3 fruit fly cellular contexts compared by ENCODE assay signal in genomic region chr3R:26928424-26928823, dm6.
TF ChIP-seq lines count a peak whose summit lies in the region.

No protein-coding gene starts in this region.

TF ChIP-seq in whole organism, embryonic, 481 proteins besides CTCF, POLR2A, EP300 and RAD21 (continued from another document and continues in another):
- TF ChIP-seq so (GFP tag; IDR thresholded peaks at IDR 0.05; lab: Robert Waterston, UW) (no peak), bcd (GFP tag; optimal IDR thresholded peaks at IDR 0.05; lab: Kevin White, UChicago) (peak; percentile 22), CG2202 (tag; optimal IDR thresholded peaks at IDR 0.05; lab: Kevin White, UChicago) (no peak), mam (GFP tag; optimal IDR thresholded peaks at IDR 0.05; lab: Kevin White, UChicago) (no peak), shn (GFP tag; optimal IDR thresholded peaks at IDR 0.05; lab: Kevin White, UChicago) (no peak), CG5953 (GFP tag; IDR thresholded peaks at IDR 0.05; lab: Robert Waterston, UW) (0 out of 2 replicates have a peak, but pooled peaks have one; percentile 38), HmgZ (tag; optimal IDR thresholded peaks at IDR 0.05; lab: Kevin White, UChicago) (peak; percentile 4), CG9727 (GFP tag; optimal IDR thresholded peaks at IDR 0.05; lab: Kevin White, UChicago) (peak; percentile 1), sob (GFP tag; IDR thresholded peaks at IDR 0.05; lab: Robert Waterston, UW) (peak; percentile 64), CG5180 (GFP tag; optimal IDR thresholded peaks at IDR 0.05; lab: Kevin White, UChicago) (peak; percentile 30), CG3281 (GFP tag; optimal IDR thresholded peaks at IDR 0.05; lab: Kevin White, UChicago) (peak; percentile 32), run (tag; optimal IDR thresholded peaks at IDR 0.05; lab: Kevin White, UChicago) (peak; percentile 26), Xrp1 (GFP tag; IDR thresholded peaks at IDR 0.05; lab: Robert Waterston, UW) (peak; percentile 27; the same call in 1 of the 2 replicates), Neu2 (GFP tag; optimal IDR thresholded peaks at IDR 0.05; lab: Kevin White, UChicago; ENCODE audit: borderline replicate concordance) (no peak), CG17829 (tag; optimal IDR thresholded peaks at IDR 0.05; lab: Kevin White, UChicago) (no peak), ems (GFP tag; optimal IDR thresholded peaks at IDR 0.05; lab: Kevin White, UChicago) (peak; percentile 33), CG1603 (tag; optimal IDR thresholded peaks at IDR 0.05; lab: Kevin White, UChicago) (peak; percentile 59), phol (tag; optimal IDR thresholded peaks at IDR 0.05; lab: Kevin White, UChicago) (peak; percentile 55), gem (tag; optimal IDR thresholded peaks at IDR 0.05; lab: Kevin White, UChicago) (peak; percentile 77), Fer1 (GFP tag; optimal IDR thresholded peaks at IDR 0.05; lab: Kevin White, UChicago) (peak; percentile 51), Ptx1 (GFP tag; IDR thresholded peaks at IDR 0.05; lab: Robert Waterston, UW) (peak; percentile 29; the same call in 1 of the 2 replicates), CG10543 (GFP tag; optimal IDR thresholded peaks at IDR 0.05; lab: Kevin White, UChicago) (no peak), odd (GFP tag; optimal IDR thresholded peaks at IDR 0.05; lab: Kevin White, UChicago) (peak; percentile 71), HLH3B (GFP tag; IDR thresholded peaks at IDR 0.05; lab: Robert Waterston, UW) (peak; percentile 66), CG2712 (tag; optimal IDR thresholded peaks at IDR 0.05; lab: Kevin White, UChicago) (peak; percentile 53), CG9437 (GFP tag; optimal IDR thresholded peaks at IDR 0.05; lab: Kevin White, UChicago) (peak; percentile 58), Ada2b (GFP tag; IDR thresholded peaks at IDR 0.05; lab: Robert Waterston, UW) (0 out of 2 replicates have a peak, but pooled peaks have one; percentile 60), CG32772 (GFP tag; IDR thresholded peaks at IDR 0.05; lab: Robert Waterston, UW) (no peak), Hr51 (GFP tag; optimal IDR thresholded peaks at IDR 0.05; lab: Kevin White, UChicago) (peak in 1 of 2 experiments; percentile 89), jing (GFP tag; optimal IDR thresholded peaks at IDR 0.05; lab: Kevin White, UChicago) (peak; percentile 57), CG4617 (GFP tag; optimal IDR thresholded peaks at IDR 0.05; lab: Kevin White, UChicago; ENCODE audit: borderline replicate concordance) (peak; percentile 15), CG31441 (GFP tag; IDR thresholded peaks at IDR 0.05; lab: Robert Waterston, UW) (peak; percentile 43; the same call in 1 of the 2 replicates), CG11093 (GFP tag; IDR thresholded peaks at IDR 0.05; lab: Robert Waterston, UW) (peak; percentile 26; the same call in 1 of the 3 replicates), Hr3 (GFP tag; optimal IDR thresholded peaks at IDR 0.05; lab: Kevin White, UChicago) (peak; percentile 15), CG12299 (tag; optimal IDR thresholded peaks at IDR 0.05; lab: Kevin White, UChicago) (peak; percentile 15), sisA (GFP tag; IDR thresholded peaks at IDR 0.05; lab: Robert Waterston, UW) (no peak), vvl (GFP tag; IDR thresholded peaks at IDR 0.05; lab: Robert Waterston, UW) (peak; percentile 49), CG13123 (GFP tag; optimal IDR thresholded peaks at IDR 0.05; lab: Kevin White, UChicago) (peak; percentile 27), CG14441 (GFP tag; IDR thresholded peaks at IDR 0.05; lab: Robert Waterston, UW) (peak; percentile 43), CG9932 (GFP tag; IDR thresholded peaks at IDR 0.05; lab: Robert Waterston, UW) (no peak), HHEX (GFP tag; optimal IDR thresholded peaks at IDR 0.05; lab: Kevin White, UChicago) (peak; percentile 54), bsh (GFP tag; optimal IDR thresholded peaks at IDR 0.05; lab: Kevin White, UChicago) (peak; percentile 77 to 79), D19A (tag; optimal IDR thresholded peaks at IDR 0.05; lab: Kevin White, UChicago) (peak; percentile 10)

TF ChIP-seq in whole organism, prepupa, 60 proteins besides CTCF, POLR2A, EP300 and RAD21 (continued from another document):
- TF ChIP-seq CG6163 (GFP tag; IDR thresholded peaks at IDR 0.05; lab: Robert Waterston, UW) (peak; percentile 95), CG9139 (GFP tag; optimal IDR thresholded peaks at IDR 0.05; lab: Kevin White, UChicago) (peak; percentile 52), CG11294 (GFP tag; IDR thresholded peaks at IDR 0.05; lab: Robert Waterston, UW) (peak; percentile 77), CG10631 (GFP tag; optimal IDR thresholded peaks at IDR 0.05; lab: Kevin White, UChicago) (peak; percentile 84), Hr38 (GFP tag; optimal IDR thresholded peaks at IDR 0.05; lab: Kevin White, UChicago) (no peak), CG6276 (GFP tag; optimal IDR thresholded peaks at IDR 0.05; lab: Kevin White, UChicago) (peak; percentile 93), Ets96B (tag; optimal IDR thresholded peaks at IDR 0.05; lab: Kevin White, UChicago) (peak; percentile 69), OdsH (GFP tag; optimal IDR thresholded peaks at IDR 0.05; lab: Kevin White, UChicago) (peak; percentile 94), net (GFP tag; optimal IDR thresholded peaks at IDR 0.05; lab: Kevin White, UChicago) (peak; percentile 94), Lpt (GFP tag; optimal IDR thresholded peaks at IDR 0.05; lab: Kevin White, UChicago) (peak; percentile 87), CG8632 (GFP tag; optimal IDR thresholded peaks at IDR 0.05; lab: Kevin White, UChicago) (peak; percentile 95), Sox102F (GFP tag; optimal IDR thresholded peaks at IDR 0.05; lab: Kevin White, UChicago) (peak; percentile 94), Met (GFP tag; optimal IDR thresholded peaks at IDR 0.05; lab: Kevin White, UChicago) (peak; percentile 88), CG6854 (GFP tag; optimal IDR thresholded peaks at IDR 0.05; lab: Kevin White, UChicago) (peak; percentile 91), cyc (GFP tag; optimal IDR thresholded peaks at IDR 0.05; lab: Kevin White, UChicago) (peak; percentile 79), Sox15 (GFP tag; optimal IDR thresholded peaks at IDR 0.05; lab: Kevin White, UChicago) (peak; percentile 83), CG7368 (GFP tag; optimal IDR thresholded peaks at IDR 0.05; lab: Kevin White, UChicago) (peak; percentile 85), fkh (GFP tag; optimal IDR thresholded peaks at IDR 0.05; lab: Kevin White, UChicago) (no peak), topi (GFP tag; optimal IDR thresholded peaks at IDR 0.05; lab: Kevin White, UChicago) (peak; percentile 87), vri (GFP tag; optimal IDR thresholded peaks at IDR 0.05; lab: Kevin White, UChicago) (peak; percentile 91), ss (GFP tag; optimal IDR thresholded peaks at IDR 0.05; lab: Kevin White, UChicago) (peak; percentile 72 to 84), esn (GFP tag; optimal IDR thresholded peaks at IDR 0.05; lab: Kevin White, UChicago) (peak; percentile 93), Blimp-1 (GFP tag; optimal IDR thresholded peaks at IDR 0.05; lab: Kevin White, UChicago) (peak; percentile 80), Gug (GFP tag; IDR thresholded peaks at IDR 0.05; lab: Robert Waterston, UW) (peak; percentile 84), CG3919 (GFP tag; optimal IDR thresholded peaks at IDR 0.05; lab: Kevin White, UChicago) (peak; percentile 92), CG11762 (GFP tag; optimal IDR thresholded peaks at IDR 0.05; lab: Kevin White, UChicago; ENCODE audit: insufficient read depth) (peak; percentile 71), CG31627 (GFP tag; optimal IDR thresholded peaks at IDR 0.05; lab: Kevin White, UChicago) (peak; percentile 87), Ets21C (GFP tag; optimal IDR thresholded peaks at IDR 0.05; lab: Kevin White, UChicago) (peak; percentile 63), Eip78C (GFP tag; lab: Kevin White, UChicago) (peak; percentile 95), Sox14 (GFP tag; optimal IDR thresholded peaks at IDR 0.05; lab: Kevin White, UChicago) (peak; percentile 85), pdm3 (GFP tag; optimal IDR thresholded peaks at IDR 0.05; lab: Kevin White, UChicago) (peak; percentile 88), Hr39 (GFP tag; optimal IDR thresholded peaks at IDR 0.05; lab: Kevin White, UChicago) (peak; percentile 84), CG6808 (GFP tag; optimal IDR thresholded peaks at IDR 0.05; lab: Kevin White, UChicago) (peak; percentile 79), CG34406 (GFP tag; optimal IDR thresholded peaks at IDR 0.05; lab: Kevin White, UChicago) (peak; percentile 96), Hr4 (GFP tag; optimal IDR thresholded peaks at IDR 0.05; lab: Kevin White, UChicago) (peak; percentile 91), dac (GFP tag; optimal IDR thresholded peaks at IDR 0.05; lab: Kevin White, UChicago) (peak; percentile 75), CG10669 (GFP tag; optimal IDR thresholded peaks at IDR 0.05; lab: Kevin White, UChicago) (peak; percentile 79), Smox (GFP tag; optimal IDR thresholded peaks at IDR 0.05; lab: Kevin White, UChicago) (peak; percentile 90), CG3032 (tag; optimal IDR thresholded peaks at IDR 0.05; lab: Kevin White, UChicago) (peak; percentile 73)

TF ChIP-seq in whole organism, wandering third instar larva, 38 proteins besides CTCF, POLR2A, EP300 and RAD21 (continued from another document):
- TF ChIP-seq CrebA (GFP tag; optimal IDR thresholded peaks at IDR 0.05; lab: Kevin White, UChicago; ENCODE audit: borderline replicate concordance) (no peak), Vsx2 (GFP tag; optimal IDR thresholded peaks at IDR 0.05; lab: Kevin White, UChicago; ENCODE audit: partially characterized antibody) (no peak), Dif (GFP tag; optimal IDR thresholded peaks at IDR 0.05; lab: Kevin White, UChicago; ENCODE audit: partially characterized antibody) (no peak), dsf (GFP tag; optimal IDR thresholded peaks at IDR 0.05; lab: Kevin White, UChicago; ENCODE audit: borderline replicate concordance) (peak; percentile 42), Dfd (GFP tag; optimal IDR thresholded peaks at IDR 0.05; lab: Kevin White, UChicago) (no peak), Abd-B (GFP tag; optimal IDR thresholded peaks at IDR 0.05; lab: Kevin White, UChicago) (no peak), pan (optimal IDR thresholded peaks at IDR 0.05; lab: Kevin White, UChicago) (no peak), Hnf4 (GFP tag; optimal IDR thresholded peaks at IDR 0.05; lab: Kevin White, UChicago) (peak; percentile 77), sage (GFP tag; optimal IDR thresholded peaks at IDR 0.05; lab: Kevin White, UChicago) (peak; percentile 77), Hr83 (GFP tag; optimal IDR thresholded peaks at IDR 0.05; lab: Kevin White, UChicago; ENCODE audit: poor library complexity, severe bottlenecking) (peak; percentile 14), Jra (GFP tag; optimal IDR thresholded peaks at IDR 0.05; lab: Kevin White, UChicago) (peak; percentile 38), psq (GFP tag; optimal IDR thresholded peaks at IDR 0.05; lab: Kevin White, UChicago) (peak; percentile 88), woc (GFP tag; optimal IDR thresholded peaks at IDR 0.05; lab: Kevin White, UChicago) (peak; percentile 53)
